Fruit fly (Drosophila melanogaster): ENCODE results near the gene CG43815.
A peak's percentile ranks its signal among the peaks of the same experiment; 100 is the strongest.

CG43815 gene

DNA sequence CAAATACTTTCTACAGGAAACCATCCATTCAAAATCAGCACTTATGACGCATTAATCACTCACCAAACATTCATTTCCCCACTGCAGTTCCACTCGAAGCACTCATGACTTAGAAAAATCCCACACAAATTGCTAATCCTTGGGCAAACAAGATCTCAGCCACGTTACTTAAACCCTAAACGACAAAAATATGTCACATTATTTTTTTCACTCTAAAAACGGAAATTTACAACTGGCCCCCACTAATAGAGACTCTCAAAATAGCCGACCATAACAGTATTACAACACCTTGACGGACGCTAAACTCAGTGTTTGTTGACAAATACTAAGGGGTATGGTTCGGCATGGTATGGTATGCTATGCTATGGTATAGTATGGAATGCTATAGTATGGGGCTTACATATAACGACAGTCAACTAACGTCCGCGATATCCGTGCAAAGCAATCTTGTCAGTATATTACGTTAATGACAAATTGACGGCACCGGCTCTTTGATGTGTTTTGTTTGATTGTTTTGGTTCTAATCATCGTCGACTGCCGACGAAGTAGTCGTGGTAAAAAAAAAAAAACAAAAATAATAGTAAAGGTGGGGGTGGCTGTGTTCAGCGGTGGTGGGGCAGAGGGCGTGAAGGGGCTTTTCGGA lies 3.4 kb upstream of the CG43815 start:
- TF ChIP-seq kay (GFP tag; ENCODE audit: borderline replicate concordance): peak; percentile 70
- no peak for TF ChIP-seq ovo (GFP tag; optimal IDR thresholded peaks at IDR 0.05)

DNA sequence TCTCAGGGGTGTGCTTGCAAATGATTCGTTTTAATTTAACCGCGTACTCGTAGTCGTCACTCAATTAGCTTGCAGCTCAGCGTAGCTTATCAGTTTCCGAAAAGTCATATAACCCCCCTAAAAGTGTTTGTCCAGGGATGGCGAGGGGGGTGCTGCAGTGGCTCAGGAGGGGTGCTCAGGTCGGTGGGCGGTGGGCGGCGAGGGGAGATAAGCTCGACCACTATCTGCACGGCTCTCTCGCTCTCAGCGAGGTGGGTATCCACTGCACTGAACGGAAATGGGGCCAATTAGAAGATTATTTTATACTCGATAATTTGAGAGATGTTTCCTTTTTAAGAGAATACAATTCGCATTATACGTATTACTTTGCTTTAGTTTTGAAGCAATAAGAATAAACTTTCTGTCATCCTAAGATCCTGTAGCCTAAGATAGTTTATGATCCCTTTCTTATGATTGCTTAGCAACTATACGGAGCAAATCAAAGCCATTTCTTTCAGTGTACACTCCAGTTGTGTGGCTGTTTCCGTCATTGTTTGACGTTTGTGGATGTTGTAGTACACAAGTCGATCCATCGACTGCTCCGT lies 2.7 kb upstream of the CG43815 start:
- TF ChIP-seq pad (GFP tag; optimal IDR thresholded peaks at IDR 0.05) (peak; percentile 7), CG14711 (tag; optimal IDR thresholded peaks at IDR 0.05) (peak; percentile 50), CG12768 (GFP tag; optimal IDR thresholded peaks at IDR 0.05) (peak; percentile 71), cic (GFP tag; optimal IDR thresholded peaks at IDR 0.05) (peak; percentile 52), Clk (GFP tag; optimal IDR thresholded peaks at IDR 0.05) (peak; percentile 77), CG7101 (tag; optimal IDR thresholded peaks at IDR 0.05) (peak; percentile 72), CG33017 (tag; optimal IDR thresholded peaks at IDR 0.05) (peak; percentile 72), Hr96 (GFP tag; optimal IDR thresholded peaks at IDR 0.05) (peak; percentile 71), tj (GFP tag; optimal IDR thresholded peaks at IDR 0.05) (peak; percentile 13), cnc (optimal IDR thresholded peaks at IDR 0.05) (no peak), ovo (GFP tag; optimal IDR thresholded peaks at IDR 0.05) (no peak), bab1 (GFP tag; optimal IDR thresholded peaks at IDR 0.05) (no peak), CG1620 (GFP tag; optimal IDR thresholded peaks at IDR 0.05) (no peak), CG5204 (GFP tag; optimal IDR thresholded peaks at IDR 0.05) (peak; percentile 88), Mnt (GFP tag; optimal IDR thresholded peaks at IDR 0.05) (peak; percentile 48), kay (GFP tag; ENCODE audit: borderline replicate concordance) (no peak), Crg-1 (GFP tag; optimal IDR thresholded peaks at IDR 0.05) (peak; percentile 3), CG7045 (GFP tag; optimal IDR thresholded peaks at IDR 0.05) (peak; percentile 67), CG11617 (GFP tag; optimal IDR thresholded peaks at IDR 0.05) (peak; percentile 77), toe (GFP tag; optimal IDR thresholded peaks at IDR 0.05) (peak; percentile 67)

DNA sequence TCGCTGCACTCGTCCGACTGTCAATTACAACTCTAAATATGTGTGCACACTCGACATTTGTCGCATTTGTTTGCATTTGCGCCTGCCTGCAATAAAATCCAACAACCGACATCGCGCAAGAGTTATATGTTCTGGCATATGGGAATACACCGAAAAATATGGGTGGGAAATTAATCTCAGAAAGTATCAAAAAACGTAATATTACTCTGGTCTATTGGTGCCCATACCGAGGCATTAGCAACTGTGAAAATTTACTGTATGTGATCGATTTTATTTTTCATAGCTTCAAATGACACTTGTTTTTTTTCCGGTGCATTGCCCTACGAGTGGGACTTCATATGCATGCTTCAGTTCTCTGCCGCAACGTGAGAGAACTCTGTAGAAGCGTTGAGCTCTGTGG lies 2.1 kb upstream of the CG43815 start:
- peak; percentile 37 for TF ChIP-seq CG12768 (GFP tag; optimal IDR thresholded peaks at IDR 0.05)
- TF ChIP-seq bab1 (GFP tag; optimal IDR thresholded peaks at IDR 0.05): no peak
- TF ChIP-seq Mnt (GFP tag; optimal IDR thresholded peaks at IDR 0.05): no peak
- no peak for TF ChIP-seq CG1620 (GFP tag; optimal IDR thresholded peaks at IDR 0.05)
- no peak for TF ChIP-seq CG11617 (GFP tag; optimal IDR thresholded peaks at IDR 0.05)
- no peak for TF ChIP-seq Crg-1 (GFP tag; optimal IDR thresholded peaks at IDR 0.05)
- no peak for TF ChIP-seq ovo (GFP tag; optimal IDR thresholded peaks at IDR 0.05)
- TF ChIP-seq CG7101 (tag; optimal IDR thresholded peaks at IDR 0.05): peak; percentile 52
- no peak for TF ChIP-seq cic (GFP tag; optimal IDR thresholded peaks at IDR 0.05)
- TF ChIP-seq Clk (GFP tag; optimal IDR thresholded peaks at IDR 0.05): no peak
- peak; percentile 25 for TF ChIP-seq CG14711 (tag; optimal IDR thresholded peaks at IDR 0.05)
- TF ChIP-seq tj (GFP tag; optimal IDR thresholded peaks at IDR 0.05): no peak
- peak; percentile 32 for TF ChIP-seq toe (GFP tag; optimal IDR thresholded peaks at IDR 0.05)
- TF ChIP-seq CG5204 (GFP tag; optimal IDR thresholded peaks at IDR 0.05): no peak
- no peak for TF ChIP-seq CG33017 (tag; optimal IDR thresholded peaks at IDR 0.05)
- no peak for TF ChIP-seq CG7045 (GFP tag; optimal IDR thresholded peaks at IDR 0.05)
- peak; percentile 86 for TF ChIP-seq kay (GFP tag; ENCODE audit: borderline replicate concordance)
- TF ChIP-seq Hr96 (GFP tag; optimal IDR thresholded peaks at IDR 0.05): peak; percentile 67
- TF ChIP-seq pad (GFP tag; optimal IDR thresholded peaks at IDR 0.05): no peak
- TF ChIP-seq cnc (optimal IDR thresholded peaks at IDR 0.05): no peak

DNA sequence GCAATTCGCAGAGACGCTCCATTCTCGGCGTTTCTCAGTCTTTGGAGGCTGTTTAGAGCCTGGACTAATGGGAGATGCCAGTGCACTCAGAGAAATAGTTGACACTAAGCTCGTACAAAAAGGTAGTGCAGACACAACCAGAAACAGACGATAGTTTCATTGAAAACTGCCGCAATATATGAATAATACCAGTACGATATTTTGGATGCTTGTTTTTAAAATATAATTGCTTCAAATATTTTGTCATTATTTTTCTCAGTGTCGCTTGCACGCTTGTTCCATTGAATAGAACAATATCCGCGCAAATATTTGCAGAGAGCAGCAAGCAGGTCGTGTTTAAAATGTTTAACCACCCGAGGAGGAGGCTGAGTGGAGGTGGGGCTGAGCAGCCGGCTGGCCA lies 510 bp downstream of the CG43815 start:
- TF ChIP-seq CG5204 (GFP tag; optimal IDR thresholded peaks at IDR 0.05) (no peak), kay (GFP tag; ENCODE audit: borderline replicate concordance) (no peak), CG7101 (tag; optimal IDR thresholded peaks at IDR 0.05) (no peak), Mnt (GFP tag; optimal IDR thresholded peaks at IDR 0.05) (no peak), Hr96 (GFP tag; optimal IDR thresholded peaks at IDR 0.05) (no peak)

DNA sequence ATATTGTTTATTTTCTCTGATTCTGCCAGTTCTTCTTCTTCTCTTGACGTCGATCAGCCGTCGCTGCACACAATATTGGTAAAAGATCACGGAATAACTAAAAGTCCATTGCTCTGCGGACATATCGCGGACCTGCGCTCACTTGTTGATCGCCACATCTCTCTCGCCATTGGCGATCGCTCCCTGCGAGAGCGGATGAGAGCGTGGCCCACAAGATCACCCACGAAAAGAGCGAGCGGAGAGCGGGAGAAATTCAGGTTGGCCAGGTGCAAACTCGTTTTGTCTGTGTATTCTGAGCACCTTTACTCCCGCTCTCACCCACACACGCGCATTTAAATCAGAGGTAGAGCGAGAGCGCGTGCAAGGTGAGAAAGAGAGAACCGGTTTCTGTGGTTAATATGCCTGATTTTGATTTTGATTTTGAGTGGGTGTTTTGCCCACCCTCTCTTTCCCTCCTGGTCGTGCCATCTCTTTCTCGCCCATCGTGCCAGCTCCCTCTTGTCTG lies 4.7 kb downstream of the CG43815 start, which contains the start of gene sob:
sob (minus strand) TSS at position 102 of the 505 bp plus-strand sequence.
- TF ChIP-seq toe (GFP tag; optimal IDR thresholded peaks at IDR 0.05) (peak; percentile 16), pad (GFP tag; optimal IDR thresholded peaks at IDR 0.05) (peak; percentile 40), tj (GFP tag; optimal IDR thresholded peaks at IDR 0.05) (peak; percentile 19), Clk (GFP tag; optimal IDR thresholded peaks at IDR 0.05) (peak; percentile 23), Mnt (GFP tag; optimal IDR thresholded peaks at IDR 0.05) (no peak), CG12768 (GFP tag; optimal IDR thresholded peaks at IDR 0.05) (peak; percentile 53), CG33017 (tag; optimal IDR thresholded peaks at IDR 0.05) (no peak)

DNA sequence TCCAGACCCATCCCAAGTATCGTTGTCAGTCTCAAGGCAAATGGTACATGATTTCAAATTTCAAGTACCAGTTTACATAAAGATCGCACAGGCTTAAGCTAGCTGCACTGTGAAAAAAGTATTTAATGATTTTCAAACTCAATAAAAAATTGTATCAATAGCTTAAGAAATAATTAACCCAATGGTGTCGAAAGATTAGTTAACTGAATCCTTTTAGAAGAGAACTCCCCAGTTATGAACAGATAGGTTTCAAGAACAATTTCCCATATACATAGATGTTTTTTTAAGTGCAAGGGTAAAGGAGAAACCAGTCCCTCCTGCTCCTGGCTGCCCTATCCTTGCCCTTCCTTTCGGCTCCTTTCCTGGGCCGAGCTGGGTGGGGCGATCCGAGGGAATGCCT lies 6.7 kb downstream of the CG43815 start:
- no peak for TF ChIP-seq tj (GFP tag; optimal IDR thresholded peaks at IDR 0.05)

Measured in whole organism, adult.